Worm (Caenorhabditis elegans) whole organism, young adult: ENCODE results near the gene atgp-1.

Source experiments
- B0261.1 ChIP-seq: sonication (generic microtip); optimal IDR thresholded peaks from 2 replicates; lab custom pipeline; 2016; ENCODE audit warnings: mild to moderate bottlenecking, missing genetic modification characterization, moderate library complexity, missing compliant biosample characterization
- B0336.3 ChIP-seq: fragments of 200-800 bp; sonication (Bioruptor generic); IDR thresholded peaks from 2 replicates; pipeline ENCODE4 v1.3.6; 2022; ENCODE audit warnings: missing genetic modification characterization, missing compliant biosample characterization
- C06A6.2 ChIP-seq: fragments of 200-800 bp; sonication (Bioruptor generic); conservative IDR thresholded peaks from 2 replicates; pipeline ENCODE4 v1.3.6; 2022; ENCODE audit warnings: missing genetic modification characterization, missing compliant biosample characterization
- F10E7.11 ChIP-seq: sonication (generic microtip); optimal IDR thresholded peaks from 2 replicates; lab custom pipeline; 2017; ENCODE audit warnings: mild to moderate bottlenecking, missing genetic modification characterization, moderate library complexity, missing compliant biosample characterization
- F22D6.2 ChIP-seq: sonication (generic microtip); optimal IDR thresholded peaks from 2 replicates; lab custom pipeline; 2016; ENCODE audit warnings: mild to moderate bottlenecking, missing genetic modification characterization, missing compliant biosample characterization
- F23B12.7 ChIP-seq: sonication (generic microtip); optimal IDR thresholded peaks from 2 replicates; lab custom pipeline; 2017; ENCODE audit warnings: missing genetic modification characterization, mild to moderate bottlenecking, missing compliant biosample characterization, antibody characterized with exemption, moderate library complexity; ENCODE audit not compliant: insufficient read depth
- F52B5.7 ChIP-seq: sonication (generic microtip); optimal IDR thresholded peaks from 2 replicates; lab custom pipeline; 2016; ENCODE audit warnings: mild to moderate bottlenecking, missing genetic modification characterization, missing compliant biosample characterization
- F55B11.4 ChIP-seq: sonication (generic microtip); optimal IDR thresholded peaks from 2 replicates; lab custom pipeline; 2016; ENCODE audit warnings: missing compliant biosample characterization, missing genetic modification characterization, borderline replicate concordance; ENCODE audit not compliant: insufficient read depth
- F57A8.1 ChIP-seq: fragments of 200-800 bp; sonication (Bioruptor generic); optimal IDR thresholded peaks from 2 replicates; lab custom pipeline; 2018; ENCODE audit warnings: mild to moderate bottlenecking, missing genetic modification characterization, moderate library complexity, missing compliant biosample characterization
- K11D2.4 ChIP-seq: fragments of 200-800 bp; sonication (Bioruptor generic); IDR thresholded peaks from 2 replicates; pipeline ENCODE4 v1.3.6; 2022; ENCODE audit warnings: missing genetic modification reagents, missing genetic modification characterization, missing compliant biosample characterization
- Y53F4B.3 ChIP-seq: fragments of 200-800 bp; sonication (Bioruptor generic); IDR thresholded peaks from 2 replicates; pipeline ENCODE4 v1.3.6; 2022; ENCODE audit warnings: missing genetic modification reagents, missing genetic modification characterization, missing compliant biosample characterization
- attf-6 ChIP-seq: fragments of 200-800 bp; sonication (Bioruptor generic); IDR thresholded peaks from 2 replicates; pipeline ENCODE4 v1.3.6; 2022; ENCODE audit warnings: missing genetic modification reagents, missing genetic modification characterization, missing compliant biosample characterization
- ccch-3 ChIP-seq: fragments of 200-800 bp; sonication (Bioruptor generic); optimal IDR thresholded peaks from 2 replicates; lab custom pipeline; 2018; ENCODE audit warnings: mild to moderate bottlenecking, missing genetic modification characterization, missing compliant biosample characterization
- cebp-1 ChIP-seq, 2 experiments: fragments of 200-800 bp in 1 of 2; sonication (Bioruptor generic) in 1 of 2; sonication (generic microtip) in 1 of 2; IDR thresholded peaks in 1 of 2; optimal IDR thresholded peaks in 1 of 2; 2 replicates each; pipeline versions ENCODE4 v1.3.6 to Lab custom; 2017 to 2022; ENCODE audit warnings: missing compliant biosample characterization in 2 of 2, missing genetic modification characterization in 2 of 2, mild to moderate bottlenecking in 1 of 2, missing genetic modification reagents in 1 of 2, moderate library complexity in 1 of 2
- ceh-27 ChIP-seq: fragments of 200-800 bp; sonication (Bioruptor generic); optimal IDR thresholded peaks from 2 replicates; lab custom pipeline; 2018; ENCODE audit warnings: mild to moderate bottlenecking, missing genetic modification characterization, moderate library complexity, missing compliant biosample characterization
- ceh-40 ChIP-seq: fragments of 200-800 bp; sonication (Bioruptor generic); IDR thresholded peaks from 2 replicates; pipeline ENCODE4 v1.3.6; 2022; ENCODE audit warnings: missing genetic modification characterization, missing compliant biosample characterization
- chd-7 ChIP-seq: sonication (generic microtip); optimal IDR thresholded peaks from 2 replicates; lab custom pipeline; 2016; ENCODE audit warnings: mild to moderate bottlenecking, missing genetic modification characterization, moderate library complexity, missing compliant biosample characterization
- dox-1 ChIP-seq: fragments of 200-800 bp; sonication (Bioruptor generic); IDR thresholded peaks from 2 replicates; pipeline ENCODE4 v1.3.6; 2022; ENCODE audit warnings: missing genetic modification reagents, missing genetic modification characterization, missing compliant biosample characterization
- efl-1 ChIP-seq: fragments of 150-350 bp; optimal IDR thresholded peaks from 2 replicates; lab custom pipeline; 2014; ENCODE audit warnings: missing biosample characterization, missing genetic modification reagents, missing genetic modification characterization
- egl-18 ChIP-seq: fragments of 200-800 bp; sonication (Bioruptor generic); IDR thresholded peaks from 2 replicates; pipeline ENCODE4 v1.3.6; 2022; ENCODE audit warnings: missing genetic modification reagents, missing genetic modification characterization, missing compliant biosample characterization
- egrh-3 ChIP-seq: fragments of 200-800 bp; sonication (Bioruptor generic); IDR thresholded peaks from 2 replicates; pipeline ENCODE4 v1.3.6; 2022; ENCODE audit warnings: missing genetic modification reagents, missing genetic modification characterization, missing compliant biosample characterization
- ekl-4 ChIP-seq: fragments of 200-800 bp; sonication (Bioruptor generic); IDR thresholded peaks from 2 replicates; pipeline ENCODE4 v1.3.6; 2022; ENCODE audit warnings: missing genetic modification reagents, missing genetic modification characterization, missing compliant biosample characterization
- gei-17 ChIP-seq: fragments of 200-800 bp; sonication (Bioruptor generic); optimal IDR thresholded peaks from 2 replicates; lab custom pipeline; 2018; ENCODE audit warnings: mild to moderate bottlenecking, missing genetic modification characterization, missing compliant biosample characterization
- him-1 ChIP-seq: sonication (generic microtip); optimal IDR thresholded peaks from 2 replicates; lab custom pipeline; 2016; ENCODE audit warnings: missing genotype, missing genetic modification reagents, missing genetic modification characterization, missing compliant biosample characterization
- hlh-12 ChIP-seq: sonication (generic microtip); optimal IDR thresholded peaks from 2 replicates; lab custom pipeline; 2016; ENCODE audit warnings: missing genetic modification characterization, missing compliant biosample characterization
- hlh-26 ChIP-seq: fragments of 200-800 bp; sonication (Bioruptor generic); conservative IDR thresholded peaks from 2 replicates; pipeline ENCODE4 v1.3.6; 2022; ENCODE audit warnings: missing genetic modification reagents, missing genetic modification characterization, missing compliant biosample characterization
- hrde-1 ChIP-seq: sonication (generic microtip); optimal IDR thresholded peaks from 2 replicates; lab custom pipeline; 2016; ENCODE audit warnings: missing genetic modification characterization, mild to moderate bottlenecking, missing compliant biosample characterization, moderate library complexity, missing genotype, missing genetic modification reagents, borderline replicate concordance
- lag-1 ChIP-seq: fragments of 200-800 bp; sonication (Bioruptor generic); IDR thresholded peaks from 2 replicates; pipeline ENCODE4 v1.3.6; 2022; ENCODE audit warnings: missing genetic modification reagents, missing genetic modification characterization, missing compliant biosample characterization
- lin-40 ChIP-seq: sonication (generic microtip); optimal IDR thresholded peaks from 2 replicates; lab custom pipeline; 2016; ENCODE audit warnings: missing genetic modification characterization, mild to moderate bottlenecking, missing compliant biosample characterization, missing genotype, missing genetic modification reagents
- madf-10 ChIP-seq: sonication (generic microtip); optimal IDR thresholded peaks from 2 replicates; lab custom pipeline; 2016; ENCODE audit warnings: mild to moderate bottlenecking, missing genetic modification characterization, missing compliant biosample characterization
- nhr-120 ChIP-seq: fragments of 200-800 bp; sonication (Bioruptor generic); IDR thresholded peaks from 2 replicates; pipeline ENCODE4 v1.3.6; 2022; ENCODE audit warnings: missing genetic modification characterization, missing compliant biosample characterization
- nhr-27 ChIP-seq: fragments of 200-800 bp; sonication (Bioruptor generic); optimal IDR thresholded peaks from 2 replicates; lab custom pipeline; 2018; ENCODE audit warnings: mild to moderate bottlenecking, missing genetic modification characterization, moderate library complexity, missing compliant biosample characterization
- nhr-90 ChIP-seq: sonication (generic microtip); optimal IDR thresholded peaks from 2 replicates; lab custom pipeline; 2016; ENCODE audit warnings: missing genotype, mild to moderate bottlenecking, missing genetic modification characterization, missing compliant biosample characterization
- pha-4 ChIP-seq: fragments of 150-350 bp; sonication (generic microtip); optimal IDR thresholded peaks from 2 replicates; lab custom pipeline; 2014; ENCODE audit warnings: missing biosample characterization, missing genetic modification reagents, missing genetic modification characterization
- rec-8 ChIP-seq, 2 experiments: sonication (generic microtip); optimal IDR thresholded peaks; 2 replicates each; lab custom pipeline; 2016; ENCODE audit warnings: mild to moderate bottlenecking in 2 of 2, missing genetic modification characterization in 2 of 2, missing genetic modification reagents in 2 of 2, missing genotype in 2 of 2, missing biosample characterization in 1 of 2, missing compliant biosample characterization in 1 of 2, moderate library complexity in 1 of 2
- sdz-38 ChIP-seq: sonication (generic microtip); optimal IDR thresholded peaks from 2 replicates; lab custom pipeline; 2016; ENCODE audit warnings: missing genotype, missing genetic modification characterization, missing compliant biosample characterization
- sea-2 ChIP-seq: fragments of 200-800 bp; sonication (Bioruptor generic); IDR thresholded peaks from 2 replicates; pipeline ENCODE4 v1.3.6; 2022; ENCODE audit warnings: missing genetic modification characterization, missing compliant biosample characterization
- snpc-4 ChIP-seq, 5 experiments: fragments of 150-350 bp in 1 of 5; sonication (generic microtip) in 4 of 5; optimal IDR thresholded peaks; 2 replicates each; lab custom pipeline; 2014 to 2018; ENCODE audit warnings: missing genetic modification characterization in 5 of 5, missing biosample characterization in 3 of 5, antibody characterized with exemption in 2 of 5, mild to moderate bottlenecking in 2 of 5, missing compliant biosample characterization in 2 of 5, missing genotype in 2 of 5, moderate library complexity in 2 of 5, missing genetic modification reagents in 1 of 5
- sptf-2 ChIP-seq: fragments of 200-800 bp; sonication (Bioruptor generic); optimal IDR thresholded peaks from 2 replicates; lab custom pipeline; 2018; ENCODE audit warnings: mild to moderate bottlenecking, missing genetic modification characterization, missing compliant biosample characterization
- tbp1 ChIP-seq: fragments of 200-800 bp; sonication (Bioruptor generic); optimal IDR thresholded peaks from 2 replicates; lab custom pipeline; 2018; ENCODE audit warnings: mild to moderate bottlenecking, missing genetic modification characterization, missing compliant biosample characterization
- unc-62 ChIP-seq: fragments of 150-350 bp; optimal IDR thresholded peaks from 2 replicates; lab custom pipeline; 2014; ENCODE audit warnings: missing biosample characterization, missing genetic modification reagents, missing genetic modification characterization
- xnd-1 ChIP-seq: sonication (generic microtip); optimal IDR thresholded peaks from 2 replicates; lab custom pipeline; 2016; ENCODE audit warnings: missing genotype, missing genetic modification reagents, missing genetic modification characterization, missing compliant biosample characterization
- zfh-2 ChIP-seq: fragments of 200-800 bp; sonication (Bioruptor generic); conservative IDR thresholded peaks from 2 replicates; pipeline ENCODE4 v1.3.6; 2022; ENCODE audit warnings: missing genetic modification reagents, missing genetic modification characterization, missing compliant biosample characterization
- zim-3 ChIP-seq: sonication (generic microtip); optimal IDR thresholded peaks from 2 replicates; lab custom pipeline; 2017; ENCODE audit warnings: mild to moderate bottlenecking, missing genetic modification characterization, moderate library complexity, missing compliant biosample characterization
- ztf-25 ChIP-seq: fragments of 200-800 bp; sonication (Bioruptor generic); IDR thresholded peaks from 2 replicates; pipeline ENCODE4 v1.3.6; 2022; ENCODE audit warnings: missing genetic modification reagents, missing genetic modification characterization, missing compliant biosample characterization
- ztf-26 ChIP-seq: sonication (generic microtip); optimal IDR thresholded peaks from 2 replicates; lab custom pipeline; 2017; ENCODE audit warnings: missing genetic modification characterization, missing compliant biosample characterization
- ztf-28 ChIP-seq: fragments of 200-800 bp; sonication (Bioruptor generic); IDR thresholded peaks from 2 replicates; pipeline ENCODE4 v1.3.6; 2022; ENCODE audit warnings: missing genetic modification reagents, missing genetic modification characterization, missing compliant biosample characterization

Gene atgp-1

DNA sequence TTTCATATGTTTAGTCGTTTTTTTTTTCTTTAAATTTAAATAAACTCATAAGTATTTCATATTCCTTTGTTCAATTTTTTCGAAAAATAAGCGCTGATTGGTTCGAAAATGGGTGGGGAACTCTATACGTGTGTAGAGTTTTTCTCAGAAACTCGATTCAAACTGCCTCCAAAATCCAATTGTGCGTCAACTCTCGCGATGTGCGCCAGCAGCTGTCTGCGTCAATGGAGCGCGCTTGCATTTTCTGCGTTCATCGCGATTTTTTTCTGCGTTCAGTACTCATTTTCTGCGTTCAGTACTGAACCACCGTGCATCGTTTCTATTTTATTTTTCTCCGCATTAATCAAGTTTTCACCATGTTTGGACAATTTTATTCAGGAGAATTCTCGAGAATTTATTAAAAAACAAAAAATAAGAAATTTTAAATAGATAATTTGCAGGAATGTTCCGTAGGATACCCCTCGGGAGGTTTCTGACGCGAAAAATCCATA, 19.4 kb upstream of the atgp-1 start, which contains the start of gene eelo-2 (continued):
- TF ChIP-seq ztf-26 (tag; lab: Kevin White, UChicago): peak; percentile 96
- peak; percentile 66 for TF ChIP-seq hrde-1 (tag; lab: Kevin White, UChicago)
- TF ChIP-seq snpc-4 (GFP tag; optimal IDR thresholded peaks at IDR 0.05; lab: Kevin White, UChicago): peak; percentile 94
- TF ChIP-seq snpc-4 (tag; optimal IDR thresholded peaks at IDR 0.05; lab: Kevin White, UChicago): peak; percentile 90 to 97 (median 97)
- no peak for TF ChIP-seq ztf-25 (GFP tag; lab: Robert Waterston, UW)
- TF ChIP-seq lag-1 (GFP tag; lab: Robert Waterston, UW): peak; percentile 81; the same call in 1 of the 2 replicates
- peak; percentile 65 for TF ChIP-seq xnd-1
- TF ChIP-seq F22D6.2 (tag; lab: Kevin White, UChicago): peak; percentile 89
- TF ChIP-seq cebp-1 (GFP tag; IDR thresholded peaks at IDR 0.05; lab: Robert Waterston, UW): peak; percentile 76
- TF ChIP-seq cebp-1 (tag; optimal IDR thresholded peaks at IDR 0.05; lab: Kevin White, UChicago): peak; percentile 95
- TF ChIP-seq zfh-2 (GFP tag; lab: Robert Waterston, UW): peak; percentile 96
- TF ChIP-seq efl-1: peak; percentile 95
- TF ChIP-seq hlh-12 (tag; lab: Kevin White, UChicago): no peak
- TF ChIP-seq F52B5.7 (tag; lab: Kevin White, UChicago): peak; percentile 79
- TF ChIP-seq chd-7 (tag; lab: Kevin White, UChicago): peak; percentile 86
- peak; percentile 57 for TF ChIP-seq nhr-90 (tag; lab: Kevin White, UChicago)
- no peak for TF ChIP-seq Y53F4B.3
- TF ChIP-seq dox-1 (GFP tag; lab: Robert Waterston, UW): peak; percentile 99
- TF ChIP-seq unc-62 (GFP tag; lab: Kevin White, UChicago): peak; percentile 60
- peak; percentile 98 for TF ChIP-seq attf-6 (GFP tag; lab: Robert Waterston, UW)
- TF ChIP-seq sdz-38: no peak
- TF ChIP-seq nhr-27: no peak
- peak; percentile 99 for TF ChIP-seq B0336.3
- TF ChIP-seq egl-18 (GFP tag; lab: Robert Waterston, UW): peak; percentile 95
- TF ChIP-seq rec-8 (tag; optimal IDR thresholded peaks at IDR 0.05; lab: Kevin White, UChicago): peak in 1 of 2 experiments; percentile 22
- TF ChIP-seq K11D2.4 (GFP tag; lab: Robert Waterston, UW): peak; percentile 96
- TF ChIP-seq C06A6.2: peak; percentile 96
- peak; percentile 97 for TF ChIP-seq ceh-27
- TF ChIP-seq sea-2 (GFP tag; lab: Robert Waterston, UW): no peak
- no peak for TF ChIP-seq ceh-40
- TF ChIP-seq F23B12.7 (tag; lab: Kevin White, UChicago): peak; percentile 92
- TF ChIP-seq zim-3 (tag; lab: Kevin White, UChicago): peak; percentile 85
- TF ChIP-seq F55B11.4 (tag; lab: Kevin White, UChicago): no peak
- TF ChIP-seq him-1 (tag; lab: Kevin White, UChicago): peak; percentile 73
- TF ChIP-seq nhr-120: 0 out of 2 replicates have a peak, but pooled peaks have one; percentile 63
- TF ChIP-seq hlh-26 (GFP tag; lab: Robert Waterston, UW): no peak
- peak; percentile 97 for TF ChIP-seq ekl-4
- TF ChIP-seq F10E7.11: peak; percentile 12
- TF ChIP-seq egrh-3 (GFP tag; lab: Robert Waterston, UW): peak; percentile 62
- peak; percentile 92 for TF ChIP-seq madf-10
- peak; percentile 81 for TF ChIP-seq tbp1 (GFP tag; lab: Kevin White, UChicago)
- TF ChIP-seq B0261.1 (tag; lab: Kevin White, UChicago): peak; percentile 34
- peak; percentile 51 for TF ChIP-seq ccch-3
- TF ChIP-seq lin-40 (tag; lab: Kevin White, UChicago): peak; percentile 98
- TF ChIP-seq F57A8.1 (GFP tag; lab: Kevin White, UChicago): no peak
- no peak for TF ChIP-seq sptf-2 (GFP tag; lab: Kevin White, UChicago)
- peak; percentile 79 for TF ChIP-seq pha-4
- TF ChIP-seq ztf-28 (GFP tag; lab: Robert Waterston, UW): peak; percentile 52; the same call in 1 of the 2 replicates
- peak; percentile 86 for TF ChIP-seq gei-17 (GFP tag; lab: Kevin White, UChicago)
